Worm (Caenorhabditis elegans): ENCODE measurements around the gene hdl-1.

DNA sequence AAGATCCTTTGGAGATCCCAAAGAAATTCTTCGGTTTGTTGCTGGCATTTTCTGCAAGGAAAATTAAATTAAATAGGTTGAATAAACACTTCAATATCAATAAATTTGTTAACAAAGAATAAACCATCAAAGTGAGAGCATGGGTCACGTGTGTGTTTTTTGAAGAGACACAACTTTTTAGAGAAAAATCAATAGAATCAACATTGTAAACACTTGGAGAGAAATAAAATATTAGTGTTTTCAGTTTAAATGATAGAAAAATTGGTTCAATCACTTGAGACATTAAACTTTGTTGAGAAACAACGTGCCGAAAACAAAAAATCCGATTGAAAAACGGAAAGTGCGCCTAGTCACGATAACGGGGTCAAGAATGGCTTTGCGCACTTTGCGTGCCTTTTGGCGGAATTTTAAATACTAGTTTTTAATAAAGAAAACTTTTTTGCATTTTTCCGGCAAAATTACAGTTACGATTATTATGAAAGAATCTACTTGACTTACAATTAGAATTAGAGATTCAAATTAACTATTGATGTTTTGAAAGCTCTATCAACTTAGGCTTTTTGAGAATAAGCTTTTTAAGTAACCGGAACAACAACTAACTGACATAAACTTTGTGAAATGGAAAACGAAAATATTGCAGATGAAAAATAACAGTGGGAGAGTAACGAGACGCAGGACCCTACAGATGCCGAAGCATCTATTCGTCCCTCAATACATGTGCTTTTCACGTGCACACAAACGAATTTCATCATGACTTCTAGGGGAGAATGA, 12.1 kb upstream of the hdl-1 start, which contains the start of gene ZK829.7:
- TF ChIP-seq mes-4 (tag; optimal IDR thresholded peaks at IDR 0.05): no peak
- no peak for TF ChIP-seq F52B5.7 (tag; optimal IDR thresholded peaks at IDR 0.05)
- TF ChIP-seq ztf-22 (GFP tag; optimal IDR thresholded peaks at IDR 0.05): no peak
- TF ChIP-seq nhr-120 (GFP tag; IDR thresholded peaks at IDR 0.05): no peak

All from whole organism, young adult.